Worm (Caenorhabditis elegans) whole organism, young adult: ENCODE results near the gene rpl-38.

ENCODE experiments used
- B0261.1 ChIP-seq: sonication (generic microtip); optimal IDR thresholded peaks from 2 replicates; lab custom pipeline; 2016; ENCODE audit warnings: mild to moderate bottlenecking, missing genetic modification characterization, moderate library complexity, missing compliant biosample characterization
- C06A6.2 ChIP-seq: fragments of 200-800 bp; sonication (Bioruptor generic); conservative IDR thresholded peaks from 2 replicates; pipeline ENCODE4 v1.3.6; 2022; ENCODE audit warnings: missing genetic modification characterization, missing compliant biosample characterization
- D2030.7 ChIP-seq: fragments of 200-800 bp; sonication (Bioruptor generic); IDR thresholded peaks from 2 replicates; pipeline ENCODE4 v1.3.6; 2022; ENCODE audit warnings: missing genetic modification reagents, missing genetic modification characterization, missing compliant biosample characterization
- F49E8.2 ChIP-seq: sonication (generic microtip); optimal IDR thresholded peaks from 3 replicates; lab custom pipeline; 2017; ENCODE audit warnings: missing genetic modification characterization, mild to moderate bottlenecking, missing compliant biosample characterization, antibody characterized with exemption, moderate library complexity; ENCODE audit not compliant: insufficient read depth
- F52B5.7 ChIP-seq: sonication (generic microtip); optimal IDR thresholded peaks from 2 replicates; lab custom pipeline; 2016; ENCODE audit warnings: mild to moderate bottlenecking, missing genetic modification characterization, missing compliant biosample characterization
- F57C9.4 ChIP-seq: sonication (generic microtip); optimal IDR thresholded peaks from 2 replicates; lab custom pipeline; 2017; ENCODE audit warnings: mild to moderate bottlenecking, missing genetic modification characterization, missing compliant biosample characterization
- T07F8.4 ChIP-seq: sonication (generic microtip); optimal IDR thresholded peaks from 2 replicates; lab custom pipeline; 2016; ENCODE audit warnings: mild to moderate bottlenecking, missing genetic modification characterization, moderate library complexity, missing compliant biosample characterization
- Y67H2A.10 ChIP-seq: fragments of 200-800 bp; sonication (Bioruptor generic); conservative IDR thresholded peaks from 2 replicates; pipeline ENCODE4 v1.3.6; 2022; ENCODE audit warnings: missing genetic modification reagents, missing genetic modification characterization, missing compliant biosample characterization
- Y79H2A.3 ChIP-seq: fragments of 200-800 bp; sonication (Bioruptor generic); conservative IDR thresholded peaks from 2 replicates; pipeline ENCODE4 v1.3.6; 2022; ENCODE audit warnings: missing genetic modification reagents, missing genetic modification characterization, missing compliant biosample characterization
- ZK185.1 ChIP-seq: sonication (generic microtip); optimal IDR thresholded peaks from 2 replicates; lab custom pipeline; 2016; ENCODE audit warnings: mild to moderate bottlenecking, missing genetic modification characterization, missing compliant biosample characterization; ENCODE audit not compliant: poor library complexity, severe bottlenecking
- aptf-2 ChIP-seq: fragments of 200-800 bp; sonication (Bioruptor generic); conservative IDR thresholded peaks from 2 replicates; pipeline ENCODE4 v1.3.6; 2022; ENCODE audit warnings: missing genetic modification reagents, missing genetic modification characterization, missing compliant biosample characterization
- aptf-3 ChIP-seq: fragments of 200-800 bp; sonication (Bioruptor generic); IDR thresholded peaks from 2 replicates; pipeline ENCODE4 v1.3.6; 2022; ENCODE audit warnings: missing genetic modification characterization, missing compliant biosample characterization
- athp-1 ChIP-seq: sonication (generic microtip); optimal IDR thresholded peaks from 2 replicates; lab custom pipeline; 2017; ENCODE audit warnings: mild to moderate bottlenecking, missing genetic modification characterization, missing compliant biosample characterization
- cebp-1 ChIP-seq, 2 experiments: fragments of 200-800 bp in 1 of 2; sonication (Bioruptor generic) in 1 of 2; sonication (generic microtip) in 1 of 2; IDR thresholded peaks in 1 of 2; optimal IDR thresholded peaks in 1 of 2; 2 replicates each; pipeline versions ENCODE4 v1.3.6 to Lab custom; 2017 to 2022; ENCODE audit warnings: missing compliant biosample characterization in 2 of 2, missing genetic modification characterization in 2 of 2, mild to moderate bottlenecking in 1 of 2, missing genetic modification reagents in 1 of 2, moderate library complexity in 1 of 2
- cebp-2 ChIP-seq: fragments of 200-800 bp; sonication (Bioruptor generic); IDR thresholded peaks from 2 replicates; pipeline ENCODE4 v1.3.6; 2022; ENCODE audit warnings: missing genetic modification characterization, missing compliant biosample characterization
- ceh-100 ChIP-seq: fragments of 200-800 bp; sonication (Bioruptor generic); IDR thresholded peaks from 2 replicates; pipeline ENCODE4 v1.3.6; 2022; ENCODE audit warnings: missing genetic modification reagents, missing genetic modification characterization, missing compliant biosample characterization
- ceh-40 ChIP-seq: fragments of 200-800 bp; sonication (Bioruptor generic); IDR thresholded peaks from 2 replicates; pipeline ENCODE4 v1.3.6; 2022; ENCODE audit warnings: missing genetic modification characterization, missing compliant biosample characterization
- die-1 ChIP-seq: sonication (generic microtip); optimal IDR thresholded peaks from 2 replicates; lab custom pipeline; 2016; ENCODE audit warnings: missing genotype, mild to moderate bottlenecking, missing genetic modification characterization, missing compliant biosample characterization
- dox-1 ChIP-seq: fragments of 200-800 bp; sonication (Bioruptor generic); IDR thresholded peaks from 2 replicates; pipeline ENCODE4 v1.3.6; 2022; ENCODE audit warnings: missing genetic modification reagents, missing genetic modification characterization, missing compliant biosample characterization
- dpff-1 ChIP-seq: sonication (generic microtip); optimal IDR thresholded peaks from 2 replicates; lab custom pipeline; 2017; ENCODE audit warnings: mild to moderate bottlenecking, missing genetic modification characterization, missing compliant biosample characterization
- dpl-1 ChIP-seq: fragments of 150-350 bp; optimal IDR thresholded peaks from 2 replicates; lab custom pipeline; 2014; ENCODE audit warnings: missing biosample characterization, missing genetic modification reagents, missing genetic modification characterization
- egrh-3 ChIP-seq: fragments of 200-800 bp; sonication (Bioruptor generic); IDR thresholded peaks from 2 replicates; pipeline ENCODE4 v1.3.6; 2022; ENCODE audit warnings: missing genetic modification reagents, missing genetic modification characterization, missing compliant biosample characterization
- fkh-3 ChIP-seq: sonication (generic microtip); optimal IDR thresholded peaks from 2 replicates; lab custom pipeline; 2016; ENCODE audit warnings: mild to moderate bottlenecking, missing genetic modification characterization, missing compliant biosample characterization
- hlh-12 ChIP-seq: sonication (generic microtip); optimal IDR thresholded peaks from 2 replicates; lab custom pipeline; 2016; ENCODE audit warnings: missing genetic modification characterization, missing compliant biosample characterization
- hlh-26 ChIP-seq: fragments of 200-800 bp; sonication (Bioruptor generic); conservative IDR thresholded peaks from 2 replicates; pipeline ENCODE4 v1.3.6; 2022; ENCODE audit warnings: missing genetic modification reagents, missing genetic modification characterization, missing compliant biosample characterization
- lag-1 ChIP-seq: fragments of 200-800 bp; sonication (Bioruptor generic); IDR thresholded peaks from 2 replicates; pipeline ENCODE4 v1.3.6; 2022; ENCODE audit warnings: missing genetic modification reagents, missing genetic modification characterization, missing compliant biosample characterization
- let-526 ChIP-seq: fragments of 200-800 bp; sonication (Bioruptor generic); IDR thresholded peaks from 2 replicates; pipeline ENCODE4 v1.3.6; 2022; ENCODE audit warnings: missing genetic modification reagents, missing genetic modification characterization, missing compliant biosample characterization
- lin-26 ChIP-seq: fragments of 200-800 bp; sonication (Bioruptor generic); IDR thresholded peaks from 2 replicates; pipeline ENCODE4 v1.3.6; 2022; ENCODE audit warnings: missing genetic modification reagents, missing genetic modification characterization, missing compliant biosample characterization
- madf-6 ChIP-seq: fragments of 200-800 bp; sonication (Bioruptor generic); IDR thresholded peaks from 2 replicates; pipeline ENCODE4 v1.3.6; 2022; ENCODE audit warnings: missing genetic modification reagents, missing genetic modification characterization, missing compliant biosample characterization
- mcd-1 ChIP-seq: fragments of 200-800 bp; sonication (Bioruptor generic); IDR thresholded peaks from 2 replicates; pipeline ENCODE4 v1.3.6; 2022; ENCODE audit warnings: missing genetic modification reagents, missing genetic modification characterization, missing compliant biosample characterization
- nfya-1 ChIP-seq: sonication (generic microtip); optimal IDR thresholded peaks from 2 replicates; lab custom pipeline; 2017; ENCODE audit warnings: antibody characterized with exemption, missing compliant biosample characterization, missing genetic modification characterization, borderline replicate concordance; ENCODE audit not compliant: insufficient read depth
- nfya-2 ChIP-seq: fragments of 200-800 bp; sonication (Bioruptor generic); IDR thresholded peaks from 2 replicates; pipeline ENCODE4 v1.3.6; 2022; ENCODE audit warnings: missing genetic modification reagents, missing genetic modification characterization, missing compliant biosample characterization
- nhr-179 ChIP-seq: sonication (generic microtip); optimal IDR thresholded peaks from 2 replicates; lab custom pipeline; 2016; ENCODE audit warnings: mild to moderate bottlenecking, missing genetic modification characterization, missing compliant biosample characterization
- nhr-80 ChIP-seq: sonication (generic microtip); optimal IDR thresholded peaks from 2 replicates; lab custom pipeline; 2016; ENCODE audit warnings: missing genetic modification characterization, missing compliant biosample characterization
- nhr-90 ChIP-seq: sonication (generic microtip); optimal IDR thresholded peaks from 2 replicates; lab custom pipeline; 2016; ENCODE audit warnings: missing genotype, mild to moderate bottlenecking, missing genetic modification characterization, missing compliant biosample characterization
- pbrm-1 ChIP-seq: fragments of 200-800 bp; sonication (Bioruptor generic); IDR thresholded peaks from 2 replicates; pipeline ENCODE4 v1.3.6; 2022; ENCODE audit warnings: missing genetic modification reagents, missing genetic modification characterization, missing compliant biosample characterization
- rcor-1 ChIP-seq: fragments of 200-800 bp; sonication (Bioruptor generic); IDR thresholded peaks from 2 replicates; pipeline ENCODE4 v1.3.6; 2022; ENCODE audit warnings: missing genetic modification reagents, missing genetic modification characterization, missing compliant biosample characterization
- rec-8 ChIP-seq, 2 experiments: sonication (generic microtip); optimal IDR thresholded peaks; 2 replicates each; lab custom pipeline; 2016; ENCODE audit warnings: mild to moderate bottlenecking in 2 of 2, missing genetic modification characterization in 2 of 2, missing genetic modification reagents in 2 of 2, missing genotype in 2 of 2, missing biosample characterization in 1 of 2, missing compliant biosample characterization in 1 of 2, moderate library complexity in 1 of 2
- repo-1 ChIP-seq: sonication (generic microtip); optimal IDR thresholded peaks from 2 replicates; lab custom pipeline; 2017; ENCODE audit warnings: mild to moderate bottlenecking, missing genetic modification characterization, missing compliant biosample characterization
- rpc-1 ChIP-seq, 2 experiments: fragments of 150-350 bp in 1 of 2; sonication (generic microtip) in 1 of 2; optimal IDR thresholded peaks; 2 replicates each; lab custom pipeline; 2014 to 2018; ENCODE audit warnings: missing biosample characterization in 1 of 2, missing genetic modification characterization in 1 of 2, missing genetic modification reagents in 1 of 2, missing genotype in 1 of 2
- snpc-1.3 ChIP-seq: sonication (generic microtip); optimal IDR thresholded peaks from 2 replicates; lab custom pipeline; 2017; ENCODE audit warnings: missing genetic modification characterization, mild to moderate bottlenecking, missing compliant biosample characterization, antibody characterized with exemption, moderate library complexity, missing genotype, missing genetic modification reagents; ENCODE audit not compliant: insufficient read depth
- snpc-4 ChIP-seq, 5 experiments: fragments of 150-350 bp in 1 of 5; sonication (generic microtip) in 4 of 5; optimal IDR thresholded peaks; 2 replicates each; lab custom pipeline; 2014 to 2018; ENCODE audit warnings: missing genetic modification characterization in 5 of 5, missing biosample characterization in 3 of 5, antibody characterized with exemption in 2 of 5, mild to moderate bottlenecking in 2 of 5, missing compliant biosample characterization in 2 of 5, missing genotype in 2 of 5, moderate library complexity in 2 of 5, missing genetic modification reagents in 1 of 5
- xnd-1 ChIP-seq: sonication (generic microtip); optimal IDR thresholded peaks from 2 replicates; lab custom pipeline; 2016; ENCODE audit warnings: missing genotype, missing genetic modification reagents, missing genetic modification characterization, missing compliant biosample characterization
- ztf-18 ChIP-seq: sonication (generic microtip); optimal IDR thresholded peaks from 2 replicates; lab custom pipeline; 2016; ENCODE audit warnings: missing genotype, mild to moderate bottlenecking, missing genetic modification characterization, missing compliant biosample characterization
- ztf-26 ChIP-seq: sonication (generic microtip); optimal IDR thresholded peaks from 2 replicates; lab custom pipeline; 2017; ENCODE audit warnings: missing genetic modification characterization, missing compliant biosample characterization
- ztf-28 ChIP-seq: fragments of 200-800 bp; sonication (Bioruptor generic); IDR thresholded peaks from 2 replicates; pipeline ENCODE4 v1.3.6; 2022; ENCODE audit warnings: missing genetic modification reagents, missing genetic modification characterization, missing compliant biosample characterization
- ztf-3 ChIP-seq: fragments of 200-800 bp; sonication (Bioruptor generic); optimal IDR thresholded peaks from 2 replicates; lab custom pipeline; 2018; ENCODE audit warnings: mild to moderate bottlenecking, missing genetic modification characterization, missing compliant biosample characterization

rpl-38 gene

DNA sequence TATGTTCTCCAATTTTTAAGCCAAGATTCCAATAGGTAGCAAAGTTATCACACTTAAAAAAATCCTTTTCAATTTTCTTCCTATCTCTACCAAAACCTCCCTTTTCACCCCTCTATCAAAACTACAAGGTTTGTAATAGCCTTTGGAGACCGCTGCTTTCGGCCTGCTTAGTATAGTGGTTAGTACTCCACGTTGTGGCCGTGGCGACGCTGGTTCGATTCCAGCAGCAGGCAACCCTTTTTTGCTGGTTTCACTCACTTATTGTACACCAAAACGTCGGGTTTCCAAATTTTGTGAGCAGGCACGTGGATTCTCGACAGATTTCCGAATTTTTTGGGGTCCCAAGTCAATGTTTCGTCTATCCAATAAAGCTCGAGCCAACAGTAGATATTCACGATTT lies 41.9 kb downstream of the rpl-38 start (continued):
- TF ChIP-seq ceh-40 (GFP tag; lab: Robert Waterston, UW) (no peak), cebp-2 (GFP tag; lab: Robert Waterston, UW) (no peak), dpl-1 (GFP tag; lab: Kevin White, UChicago) (no peak), nfya-2 (GFP tag; lab: Robert Waterston, UW) (no peak), lag-1 (GFP tag; lab: Robert Waterston, UW) (no peak), aptf-2 (GFP tag; lab: Robert Waterston, UW) (no peak), fkh-3 (tag; lab: Kevin White, UChicago) (no peak), snpc-4 (GFP tag; optimal IDR thresholded peaks at IDR 0.05; lab: Kevin White, UChicago) (no peak), snpc-4 (tag; optimal IDR thresholded peaks at IDR 0.05; lab: Kevin White, UChicago) (peak in 2 of 4 experiments; percentile 20 to 57), hlh-26 (no peak), madf-6 (peak; percentile 61), hlh-12 (tag; lab: Kevin White, UChicago) (no peak), Y67H2A.10 (GFP tag; lab: Robert Waterston, UW) (no peak), nhr-80 (tag; lab: Kevin White, UChicago) (no peak), rec-8 (tag; optimal IDR thresholded peaks at IDR 0.05; lab: Kevin White, UChicago) (no peak), dox-1 (GFP tag; lab: Robert Waterston, UW) (peak; percentile 54), repo-1 (tag; lab: Kevin White, UChicago) (no peak), egrh-3 (GFP tag; lab: Robert Waterston, UW) (no peak), nhr-90 (tag; lab: Kevin White, UChicago) (peak; percentile 4), athp-1 (peak; percentile 9), nhr-179 (tag; lab: Kevin White, UChicago) (no peak), T07F8.4 (tag; lab: Kevin White, UChicago) (no peak), nfya-1 (tag; lab: Kevin White, UChicago) (no peak), F57C9.4 (no peak), ztf-26 (tag; lab: Kevin White, UChicago) (no peak), rcor-1 (GFP tag; lab: Robert Waterston, UW) (no peak), snpc-1.3 (tag; lab: Kevin White, UChicago) (no peak), F52B5.7 (tag; lab: Kevin White, UChicago) (no peak), aptf-3 (GFP tag; lab: Robert Waterston, UW) (no peak), pbrm-1 (GFP tag; lab: Robert Waterston, UW) (peak; percentile 15; the same call in 1 of the 2 replicates), die-1 (tag; lab: Kevin White, UChicago) (peak; percentile 48), D2030.7 (GFP tag; lab: Robert Waterston, UW) (peak; percentile 52), ZK185.1 (tag; lab: Kevin White, UChicago) (peak; percentile 35), rpc-1 (optimal IDR thresholded peaks at IDR 0.05; lab: Kevin White, UChicago) (peak; percentile 67), rpc-1 (tag; optimal IDR thresholded peaks at IDR 0.05; lab: Kevin White, UChicago) (peak; percentile 77), cebp-1 (GFP tag; IDR thresholded peaks at IDR 0.05; lab: Robert Waterston, UW) (no peak), cebp-1 (tag; optimal IDR thresholded peaks at IDR 0.05; lab: Kevin White, UChicago) (peak; percentile 12), ztf-18 (peak; percentile 24), ceh-100 (no peak), ztf-3 (GFP tag; lab: Kevin White, UChicago) (no peak), C06A6.2 (GFP tag; lab: Robert Waterston, UW) (no peak), dpff-1 (no peak), let-526 (GFP tag; lab: Robert Waterston, UW) (no peak), ztf-28 (GFP tag; lab: Robert Waterston, UW) (no peak), xnd-1 (tag; lab: Kevin White, UChicago) (no peak), mcd-1 (GFP tag; lab: Robert Waterston, UW) (peak; percentile 29; the same call in 1 of the 2 replicates), Y79H2A.3 (GFP tag; lab: Robert Waterston, UW) (no peak), F49E8.2 (tag; lab: Kevin White, UChicago) (no peak), lin-26 (peak; percentile 77; the same call in 1 of the 2 replicates), B0261.1 (tag; lab: Kevin White, UChicago) (peak; percentile 78)
